Worm (Caenorhabditis elegans) whole organism, young adult: Measurements from ENCODE around the gene trx-2.

Experiments
- B0035.1 ChIP-seq: sonication (generic microtip); optimal IDR thresholded peaks from 2 replicates; lab custom pipeline; 2016; ENCODE audit warnings: missing genetic modification characterization, mild to moderate bottlenecking, missing compliant biosample characterization, missing genotype, missing genetic modification reagents
- C06A6.2 ChIP-seq: fragments of 200-800 bp; sonication (Bioruptor generic); conservative IDR thresholded peaks from 2 replicates; pipeline ENCODE4 v1.3.6; 2022; ENCODE audit warnings: missing genetic modification characterization, missing compliant biosample characterization
- F22D6.2 ChIP-seq: sonication (generic microtip); optimal IDR thresholded peaks from 2 replicates; lab custom pipeline; 2016; ENCODE audit warnings: mild to moderate bottlenecking, missing genetic modification characterization, missing compliant biosample characterization
- F23B12.7 ChIP-seq: sonication (generic microtip); optimal IDR thresholded peaks from 2 replicates; lab custom pipeline; 2017; ENCODE audit warnings: missing genetic modification characterization, mild to moderate bottlenecking, missing compliant biosample characterization, antibody characterized with exemption, moderate library complexity; ENCODE audit not compliant: insufficient read depth
- F33H1.4 ChIP-seq: fragments of 200-800 bp; sonication (Bioruptor generic); IDR thresholded peaks from 2 replicates; pipeline ENCODE4 v1.3.6; 2022; ENCODE audit warnings: missing genetic modification reagents, missing genetic modification characterization, missing compliant biosample characterization
- K12H6.12 ChIP-seq: fragments of 200-800 bp; sonication (Bioruptor generic); optimal IDR thresholded peaks from 2 replicates; lab custom pipeline; 2018; ENCODE audit warnings: mild to moderate bottlenecking, missing genetic modification characterization, missing compliant biosample characterization
- Y53F4B.3 ChIP-seq: fragments of 200-800 bp; sonication (Bioruptor generic); IDR thresholded peaks from 2 replicates; pipeline ENCODE4 v1.3.6; 2022; ENCODE audit warnings: missing genetic modification reagents, missing genetic modification characterization, missing compliant biosample characterization
- Y79H2A.3 ChIP-seq: fragments of 200-800 bp; sonication (Bioruptor generic); conservative IDR thresholded peaks from 2 replicates; pipeline ENCODE4 v1.3.6; 2022; ENCODE audit warnings: missing genetic modification reagents, missing genetic modification characterization, missing compliant biosample characterization
- Y95B8A.8 ChIP-seq: fragments of 200-800 bp; sonication (Bioruptor generic); IDR thresholded peaks from 2 replicates; pipeline ENCODE4 v1.3.6; 2022; ENCODE audit warnings: missing genetic modification reagents, missing genetic modification characterization, missing compliant biosample characterization
- ama-1 ChIP-seq, 3 experiments: fragments of 150-350 bp in 1 of 3; sonication (generic microtip) in 2 of 3; optimal IDR thresholded peaks; 2 replicates each; lab custom pipeline; 2014 to 2018; ENCODE audit warnings: missing biosample characterization in 2 of 3, missing genetic modification characterization in 2 of 3, missing genetic modification reagents in 2 of 3
- atf-7 ChIP-seq: sonication (generic microtip); optimal IDR thresholded peaks from 2 replicates; lab custom pipeline; 2017; ENCODE audit warnings: mild to moderate bottlenecking, missing genetic modification characterization, missing compliant biosample characterization
- attf-6 ChIP-seq: fragments of 200-800 bp; sonication (Bioruptor generic); IDR thresholded peaks from 2 replicates; pipeline ENCODE4 v1.3.6; 2022; ENCODE audit warnings: missing genetic modification reagents, missing genetic modification characterization, missing compliant biosample characterization
- ceh-58 ChIP-seq: fragments of 200-800 bp; sonication (Bioruptor generic); IDR thresholded peaks from 2 replicates; pipeline ENCODE4 v1.3.6; 2022; ENCODE audit warnings: missing genetic modification characterization, missing compliant biosample characterization
- ceh-79 ChIP-seq: sonication (generic microtip); optimal IDR thresholded peaks from 2 replicates; lab custom pipeline; 2017; ENCODE audit warnings: mild to moderate bottlenecking, missing genetic modification characterization, missing compliant biosample characterization
- die-1 ChIP-seq: sonication (generic microtip); optimal IDR thresholded peaks from 2 replicates; lab custom pipeline; 2016; ENCODE audit warnings: missing genotype, mild to moderate bottlenecking, missing genetic modification characterization, missing compliant biosample characterization
- dpff-1 ChIP-seq: sonication (generic microtip); optimal IDR thresholded peaks from 2 replicates; lab custom pipeline; 2017; ENCODE audit warnings: mild to moderate bottlenecking, missing genetic modification characterization, missing compliant biosample characterization
- dpl-1 ChIP-seq: fragments of 150-350 bp; optimal IDR thresholded peaks from 2 replicates; lab custom pipeline; 2014; ENCODE audit warnings: missing biosample characterization, missing genetic modification reagents, missing genetic modification characterization
- efl-1 ChIP-seq: fragments of 150-350 bp; optimal IDR thresholded peaks from 2 replicates; lab custom pipeline; 2014; ENCODE audit warnings: missing biosample characterization, missing genetic modification reagents, missing genetic modification characterization
- ekl-4 ChIP-seq: fragments of 200-800 bp; sonication (Bioruptor generic); IDR thresholded peaks from 2 replicates; pipeline ENCODE4 v1.3.6; 2022; ENCODE audit warnings: missing genetic modification reagents, missing genetic modification characterization, missing compliant biosample characterization
- fkh-3 ChIP-seq: sonication (generic microtip); optimal IDR thresholded peaks from 2 replicates; lab custom pipeline; 2016; ENCODE audit warnings: mild to moderate bottlenecking, missing genetic modification characterization, missing compliant biosample characterization
- gei-17 ChIP-seq: fragments of 200-800 bp; sonication (Bioruptor generic); optimal IDR thresholded peaks from 2 replicates; lab custom pipeline; 2018; ENCODE audit warnings: mild to moderate bottlenecking, missing genetic modification characterization, missing compliant biosample characterization
- hlh-12 ChIP-seq: sonication (generic microtip); optimal IDR thresholded peaks from 2 replicates; lab custom pipeline; 2016; ENCODE audit warnings: missing genetic modification characterization, missing compliant biosample characterization
- hmg-1.2 ChIP-seq: fragments of 200-800 bp; sonication (Bioruptor generic); IDR thresholded peaks from 2 replicates; pipeline ENCODE4 v1.3.6; 2022; ENCODE audit warnings: missing genetic modification reagents, missing genetic modification characterization, missing compliant biosample characterization
- hmg-20 ChIP-seq: fragments of 200-800 bp; sonication (Bioruptor generic); IDR thresholded peaks from 2 replicates; pipeline ENCODE4 v1.3.6; 2022; ENCODE audit warnings: missing genetic modification reagents, missing genetic modification characterization, missing compliant biosample characterization
- hrde-1 ChIP-seq: sonication (generic microtip); optimal IDR thresholded peaks from 2 replicates; lab custom pipeline; 2016; ENCODE audit warnings: missing genetic modification characterization, mild to moderate bottlenecking, missing compliant biosample characterization, moderate library complexity, missing genotype, missing genetic modification reagents, borderline replicate concordance
- let-607 ChIP-seq, 2 experiments: fragments of 200-800 bp in 1 of 2; sonication (Bioruptor generic) in 1 of 2; sonication (generic microtip) in 1 of 2; optimal IDR thresholded peaks; 2 replicates each; lab custom pipeline; 2016 to 2018; ENCODE audit warnings: mild to moderate bottlenecking in 2 of 2, missing compliant biosample characterization in 2 of 2, missing genetic modification characterization in 2 of 2, moderate library complexity in 2 of 2, missing genotype in 1 of 2
- lin-35 ChIP-seq, 3 experiments: fragments of 150-350 bp in 2 of 3; sonication (generic microtip) in 1 of 3; optimal IDR thresholded peaks; 2 replicates each; lab custom pipeline; 2014 to 2018; ENCODE audit warnings: missing biosample characterization in 3 of 3, missing genetic modification characterization in 3 of 3, missing genetic modification reagents in 3 of 3
- madf-3 ChIP-seq: fragments of 200-800 bp; sonication (Bioruptor generic); IDR thresholded peaks from 2 replicates; pipeline ENCODE4 v1.3.6; 2022; ENCODE audit warnings: missing genetic modification reagents, missing genetic modification characterization, missing compliant biosample characterization
- madf-6 ChIP-seq: fragments of 200-800 bp; sonication (Bioruptor generic); IDR thresholded peaks from 2 replicates; pipeline ENCODE4 v1.3.6; 2022; ENCODE audit warnings: missing genetic modification reagents, missing genetic modification characterization, missing compliant biosample characterization
- mcd-1 ChIP-seq: fragments of 200-800 bp; sonication (Bioruptor generic); IDR thresholded peaks from 2 replicates; pipeline ENCODE4 v1.3.6; 2022; ENCODE audit warnings: missing genetic modification reagents, missing genetic modification characterization, missing compliant biosample characterization
- mes-4 ChIP-seq: sonication (generic microtip); optimal IDR thresholded peaks from 2 replicates; lab custom pipeline; 2016; ENCODE audit warnings: missing genotype, missing genetic modification characterization, missing compliant biosample characterization
- mxl-1 ChIP-seq: sonication (generic microtip); optimal IDR thresholded peaks from 2 replicates; lab custom pipeline; 2016; ENCODE audit warnings: missing genetic modification characterization, missing compliant biosample characterization
- nfya-1 ChIP-seq: sonication (generic microtip); optimal IDR thresholded peaks from 2 replicates; lab custom pipeline; 2017; ENCODE audit warnings: antibody characterized with exemption, missing compliant biosample characterization, missing genetic modification characterization, borderline replicate concordance; ENCODE audit not compliant: insufficient read depth
- nfyb-1 ChIP-seq: fragments of 200-800 bp; sonication (Bioruptor generic); IDR thresholded peaks from 2 replicates; pipeline ENCODE4 v1.3.6; 2022; ENCODE audit warnings: missing genetic modification reagents, missing genetic modification characterization, missing compliant biosample characterization
- nhr-179 ChIP-seq: sonication (generic microtip); optimal IDR thresholded peaks from 2 replicates; lab custom pipeline; 2016; ENCODE audit warnings: mild to moderate bottlenecking, missing genetic modification characterization, missing compliant biosample characterization
- nhr-27 ChIP-seq: fragments of 200-800 bp; sonication (Bioruptor generic); optimal IDR thresholded peaks from 2 replicates; lab custom pipeline; 2018; ENCODE audit warnings: mild to moderate bottlenecking, missing genetic modification characterization, moderate library complexity, missing compliant biosample characterization
- nhr-80 ChIP-seq: sonication (generic microtip); optimal IDR thresholded peaks from 2 replicates; lab custom pipeline; 2016; ENCODE audit warnings: missing genetic modification characterization, missing compliant biosample characterization
- rcor-1 ChIP-seq: fragments of 200-800 bp; sonication (Bioruptor generic); IDR thresholded peaks from 2 replicates; pipeline ENCODE4 v1.3.6; 2022; ENCODE audit warnings: missing genetic modification reagents, missing genetic modification characterization, missing compliant biosample characterization
- sea-2 ChIP-seq: fragments of 200-800 bp; sonication (Bioruptor generic); IDR thresholded peaks from 2 replicates; pipeline ENCODE4 v1.3.6; 2022; ENCODE audit warnings: missing genetic modification characterization, missing compliant biosample characterization
- snpc-1.1 ChIP-seq: sonication (generic microtip); optimal IDR thresholded peaks from 2 replicates; lab custom pipeline; 2017; ENCODE audit warnings: missing genetic modification characterization, mild to moderate bottlenecking, missing compliant biosample characterization, antibody characterized with exemption, moderate library complexity, missing genotype, missing genetic modification reagents; ENCODE audit not compliant: insufficient read depth
- snpc-3.4 ChIP-seq: sonication (generic microtip); optimal IDR thresholded peaks from 2 replicates; lab custom pipeline; 2017; ENCODE audit warnings: missing genetic modification characterization, mild to moderate bottlenecking, missing compliant biosample characterization, antibody characterized with exemption, moderate library complexity, missing genotype, missing genetic modification reagents
- snpc-4 ChIP-seq, 5 experiments: fragments of 150-350 bp in 1 of 5; sonication (generic microtip) in 4 of 5; optimal IDR thresholded peaks; 2 replicates each; lab custom pipeline; 2014 to 2018; ENCODE audit warnings: missing genetic modification characterization in 5 of 5, missing biosample characterization in 3 of 5, antibody characterized with exemption in 2 of 5, mild to moderate bottlenecking in 2 of 5, missing compliant biosample characterization in 2 of 5, missing genotype in 2 of 5, moderate library complexity in 2 of 5, missing genetic modification reagents in 1 of 5
- tbx-9 ChIP-seq: sonication (generic microtip); optimal IDR thresholded peaks from 2 replicates; lab custom pipeline; 2016; ENCODE audit warnings: borderline replicate concordance, missing genetic modification characterization, inconsistent platforms, missing compliant biosample characterization
- zfh-2 ChIP-seq: fragments of 200-800 bp; sonication (Bioruptor generic); conservative IDR thresholded peaks from 2 replicates; pipeline ENCODE4 v1.3.6; 2022; ENCODE audit warnings: missing genetic modification reagents, missing genetic modification characterization, missing compliant biosample characterization
- ztf-25 ChIP-seq: fragments of 200-800 bp; sonication (Bioruptor generic); IDR thresholded peaks from 2 replicates; pipeline ENCODE4 v1.3.6; 2022; ENCODE audit warnings: missing genetic modification reagents, missing genetic modification characterization, missing compliant biosample characterization
- ztf-28 ChIP-seq: fragments of 200-800 bp; sonication (Bioruptor generic); IDR thresholded peaks from 2 replicates; pipeline ENCODE4 v1.3.6; 2022; ENCODE audit warnings: missing genetic modification reagents, missing genetic modification characterization, missing compliant biosample characterization

trx-2 gene

ce11 chrV:10355773-10356335 lies 41.4 kb downstream of the trx-2 start, which contains the start of gene sluh-7 (continued):
- TF ChIP-seq tbx-9 (tag; lab: Kevin White, UChicago) (no peak), C06A6.2 (GFP tag; lab: Robert Waterston, UW) (no peak), mes-4 (no peak), nhr-27 (tag; lab: Kevin White, UChicago) (no peak), ceh-58 (GFP tag; lab: Robert Waterston, UW) (no peak), mxl-1 (tag; lab: Kevin White, UChicago) (no peak), Y95B8A.8 (GFP tag; lab: Robert Waterston, UW) (no peak), ama-1 (optimal IDR thresholded peaks at IDR 0.05; lab: Kevin White, UChicago) (no peak), ama-1 (GFP tag; optimal IDR thresholded peaks at IDR 0.05; lab: Kevin White, UChicago) (no peak), K12H6.12 (tag; lab: Kevin White, UChicago) (peak; percentile 35), Y79H2A.3 (GFP tag; lab: Robert Waterston, UW) (no peak), atf-7 (no peak), dpl-1 (GFP tag; lab: Kevin White, UChicago) (peak; percentile 66), mcd-1 (GFP tag; lab: Robert Waterston, UW) (peak; percentile 69), rcor-1 (no peak), F23B12.7 (tag; lab: Kevin White, UChicago) (no peak), let-607 (tag; optimal IDR thresholded peaks at IDR 0.05; lab: Kevin White, UChicago) (peak in 1 of 2 experiments; percentile 69), snpc-4 (GFP tag; optimal IDR thresholded peaks at IDR 0.05; lab: Kevin White, UChicago) (no peak), snpc-4 (tag; optimal IDR thresholded peaks at IDR 0.05; lab: Kevin White, UChicago) (peak in 3 of 4 experiments; percentile 24 to 61 (median 56)), dpff-1 (tag; lab: Kevin White, UChicago) (no peak), Y53F4B.3 (GFP tag; lab: Robert Waterston, UW) (no peak), ekl-4 (GFP tag; lab: Robert Waterston, UW) (peak; percentile 34; the same call in 1 of the 2 replicates), ztf-25 (GFP tag; lab: Robert Waterston, UW) (no peak), B0035.1 (tag; lab: Kevin White, UChicago) (no peak), madf-3 (GFP tag; lab: Robert Waterston, UW) (peak; percentile 86), lin-35 (GFP tag; optimal IDR thresholded peaks at IDR 0.05; lab: Kevin White, UChicago) (peak in 1 of 3 experiments; percentile 83), hrde-1 (no peak), attf-6 (no peak), zfh-2 (GFP tag; lab: Robert Waterston, UW) (no peak), die-1 (no peak), hlh-12 (no peak), madf-6 (GFP tag; lab: Robert Waterston, UW) (peak; percentile 60; the same call in 1 of the 2 replicates), efl-1 (peak; percentile 62), ceh-79 (tag; lab: Kevin White, UChicago) (no peak), nhr-179 (tag; lab: Kevin White, UChicago) (no peak), snpc-3.4 (tag; lab: Kevin White, UChicago) (peak; percentile 52), nhr-80 (tag; lab: Kevin White, UChicago) (no peak), hmg-1.2 (peak; percentile 37; the same call in 1 of the 2 replicates), nfya-1 (tag; lab: Kevin White, UChicago) (no peak), sea-2 (GFP tag; lab: Robert Waterston, UW) (no peak), fkh-3 (tag; lab: Kevin White, UChicago) (no peak), F33H1.4 (GFP tag; lab: Robert Waterston, UW) (peak; percentile 65), gei-17 (no peak), snpc-1.1 (tag; lab: Kevin White, UChicago) (no peak), F22D6.2 (tag; lab: Kevin White, UChicago) (peak; percentile 59), nfyb-1 (GFP tag; lab: Robert Waterston, UW) (no peak), ztf-28 (peak; percentile 65; the same call in 1 of the 2 replicates), hmg-20 (no peak)
